Worm (Caenorhabditis elegans) whole organism, L3 larva: ENCODE data around the gene F17E9.4.
"Not testable (repeated sequence)": the region's sequence is repeated elsewhere in the genome, so short reads cannot be mapped to it uniquely, and the experiment has no call there.

ENCODE experiments used
- aly-2 ChIP-seq: fragments of 150-350 bp; optimal IDR thresholded peaks from 2 replicates; lab custom pipeline; 2014; ENCODE audit warnings: missing biosample characterization, missing genetic modification characterization
- ama-1 ChIP-seq: fragments of 150-350 bp; optimal IDR thresholded peaks from 2 replicates; lab custom pipeline; 2018
- ceh-16 ChIP-seq: sonication (generic microtip); optimal IDR thresholded peaks from 2 replicates; lab custom pipeline; 2017; ENCODE audit warnings: missing biosample characterization, missing genetic modification characterization
- ceh-28 ChIP-seq: fragments of 150-350 bp; optimal IDR thresholded peaks from 2 replicates; lab custom pipeline; 2014; ENCODE audit warnings: missing biosample characterization, missing genetic modification reagents, missing genetic modification characterization
- ceh-82 ChIP-seq: fragments of 150-350 bp; optimal IDR thresholded peaks from 2 replicates; lab custom pipeline; 2014; ENCODE audit warnings: missing biosample characterization, missing genetic modification characterization
- ceh-9 ChIP-seq: sonication (generic microtip); optimal IDR thresholded peaks from 2 replicates; lab custom pipeline; 2018; ENCODE audit warnings: missing biosample characterization, missing genetic modification characterization
- daf-12 ChIP-seq: fragments of 150-350 bp; optimal IDR thresholded peaks from 2 replicates; lab custom pipeline; 2014; ENCODE audit warnings: missing biosample characterization, missing genetic modification reagents, missing genetic modification characterization
- egl-5 ChIP-seq: fragments of 150-350 bp; optimal IDR thresholded peaks from 2 replicates; lab custom pipeline; 2017; ENCODE audit warnings: missing biosample characterization, missing genetic modification reagents, missing genetic modification characterization, inconsistent platforms
- elt-1 ChIP-seq: fragments of 150-350 bp; optimal IDR thresholded peaks from 2 replicates; lab custom pipeline; 2014; ENCODE audit warnings: missing biosample characterization, missing genetic modification characterization
- elt-3 ChIP-seq, 3 experiments: fragments of 150-350 bp in 1 of 3; sonication (generic microtip) in 2 of 3; optimal IDR thresholded peaks; 2 replicates in 2 of 3; 4 replicates in 1 of 3; lab custom pipeline; 2014 to 2017; ENCODE audit warnings: missing biosample characterization in 3 of 3, missing genetic modification characterization in 3 of 3
- eor-1 ChIP-seq, 2 experiments: fragments of 150-350 bp; optimal IDR thresholded peaks; 2 replicates each; lab custom pipeline; 2014 to 2018; ENCODE audit warnings: missing biosample characterization in 2 of 2, missing genetic modification characterization in 2 of 2
- fkh-10 ChIP-seq: sonication (generic microtip); optimal IDR thresholded peaks from 2 replicates; lab custom pipeline; 2017; ENCODE audit warnings: missing biosample characterization, missing genetic modification reagents, missing genetic modification characterization
- fkh-2 ChIP-seq: fragments of 150-350 bp; optimal IDR thresholded peaks from 2 replicates; lab custom pipeline; 2014; ENCODE audit warnings: missing biosample characterization, missing genetic modification reagents, missing genetic modification characterization
- fos-1 ChIP-seq: fragments of 150-350 bp; optimal IDR thresholded peaks from 2 replicates; lab custom pipeline; 2014; ENCODE audit warnings: missing biosample characterization, missing genetic modification characterization
- hmg-11 ChIP-seq: sonication (generic microtip); optimal IDR thresholded peaks from 2 replicates; lab custom pipeline; 2016; ENCODE audit warnings: missing genetic modification characterization, missing compliant biosample characterization
- jun-1 ChIP-seq: fragments of 150-350 bp; optimal IDR thresholded peaks from 2 replicates; lab custom pipeline; 2014; ENCODE audit warnings: missing biosample characterization, missing genetic modification reagents, missing genetic modification characterization
- lin-15B ChIP-seq: fragments of 150-350 bp; optimal IDR thresholded peaks from 2 replicates; lab custom pipeline; 2014; ENCODE audit warnings: missing biosample characterization, missing genetic modification characterization
- lin-39 ChIP-seq: fragments of 150-350 bp; optimal IDR thresholded peaks from 2 replicates; lab custom pipeline; 2018; ENCODE audit warnings: missing biosample characterization, missing genetic modification reagents, missing genetic modification characterization
- lsy-12 ChIP-seq: sonication (generic microtip); optimal IDR thresholded peaks from 2 replicates; lab custom pipeline; 2016; ENCODE audit warnings: mild to moderate bottlenecking, missing genetic modification characterization, missing compliant biosample characterization
- mdl-1 ChIP-seq: fragments of 150-350 bp; optimal IDR thresholded peaks from 2 replicates; lab custom pipeline; 2014; ENCODE audit warnings: missing biosample characterization, missing genetic modification characterization
- mml-1 ChIP-seq: fragments of 150-350 bp; sonication (generic microtip); optimal IDR thresholded peaks from 3 replicates; lab custom pipeline; 2014; ENCODE audit warnings: missing biosample characterization, missing genetic modification characterization
- nfya-1 ChIP-seq: sonication (generic microtip); optimal IDR thresholded peaks from 2 replicates; lab custom pipeline; 2017; ENCODE audit warnings: missing genetic modification characterization, mild to moderate bottlenecking, missing compliant biosample characterization, antibody characterized with exemption, moderate library complexity; ENCODE audit not compliant: insufficient read depth
- nhr-12 ChIP-seq: fragments of 150-350 bp; optimal IDR thresholded peaks from 2 replicates; lab custom pipeline; 2014; ENCODE audit warnings: missing biosample characterization, missing genetic modification characterization
- nhr-23 ChIP-seq: fragments of 150-350 bp; optimal IDR thresholded peaks from 2 replicates; lab custom pipeline; 2014; ENCODE audit warnings: missing biosample characterization, missing genetic modification reagents, missing genetic modification characterization
- nhr-28 ChIP-seq: fragments of 150-350 bp; optimal IDR thresholded peaks from 2 replicates; lab custom pipeline; 2014; ENCODE audit warnings: missing biosample characterization, missing genetic modification characterization
- nhr-43 ChIP-seq: sonication (generic microtip); optimal IDR thresholded peaks from 2 replicates; lab custom pipeline; 2016; ENCODE audit warnings: mild to moderate bottlenecking, missing genetic modification characterization, missing compliant biosample characterization; ENCODE audit not compliant: poor library complexity, severe bottlenecking
- nhr-67 ChIP-seq: fragments of 150-350 bp; optimal IDR thresholded peaks from 2 replicates; lab custom pipeline; 2014; ENCODE audit warnings: missing biosample characterization, missing genetic modification characterization
- nhr-76 ChIP-seq: fragments of 150-350 bp; sonication (generic microtip); optimal IDR thresholded peaks from 5 replicates; lab custom pipeline; 2014; ENCODE audit warnings: missing biosample characterization, missing genetic modification characterization
- nhr-77 ChIP-seq: fragments of 150-350 bp; optimal IDR thresholded peaks from 2 replicates; lab custom pipeline; 2014; ENCODE audit warnings: missing biosample characterization, missing genetic modification characterization
- pqm-1 ChIP-seq: fragments of 150-350 bp; optimal IDR thresholded peaks from 2 replicates; lab custom pipeline; 2017; ENCODE audit warnings: missing biosample characterization, missing genetic modification characterization, inconsistent platforms
- sea-2 ChIP-seq: fragments of 150-350 bp; sonication (generic microtip); optimal IDR thresholded peaks from 4 replicates; lab custom pipeline; 2014; ENCODE audit warnings: missing biosample characterization, missing genetic modification reagents, missing genetic modification characterization
- tbx-2 ChIP-seq: sonication (generic microtip); optimal IDR thresholded peaks from 2 replicates; lab custom pipeline; 2016; ENCODE audit warnings: mild to moderate bottlenecking, missing genetic modification characterization, missing compliant biosample characterization
- unc-39 ChIP-seq: sonication (generic microtip); optimal IDR thresholded peaks from 4 replicates; lab custom pipeline; 2017; ENCODE audit warnings: missing biosample characterization, missing genetic modification characterization
- unc-62 ChIP-seq: fragments of 150-350 bp; sonication (generic microtip); optimal IDR thresholded peaks from 4 replicates; lab custom pipeline; 2014; ENCODE audit warnings: missing biosample characterization, missing genetic modification reagents, missing genetic modification characterization
- zag-1 ChIP-seq: fragments of 150-350 bp; optimal IDR thresholded peaks from 2 replicates; lab custom pipeline; 2014; ENCODE audit warnings: missing biosample characterization, missing genetic modification characterization
- ztf-4 ChIP-seq: fragments of 150-350 bp; optimal IDR thresholded peaks from 2 replicates; lab custom pipeline; 2014; ENCODE audit warnings: missing biosample characterization, missing genetic modification characterization

The F17E9.4 gene

ce11 chrIV:8382695-8383094 lies 34.5 kb downstream of the F17E9.4 start, which contains the start of gene D2096.9:
Gene D2096.9 (minus strand): TSS chrIV:8382795.
- TF ChIP-seq daf-12 (tag; lab: Kevin White, UChicago) (no peak), ztf-4 (tag; lab: Kevin White, UChicago) (no peak), sea-2 (GFP tag; lab: Kevin White, UChicago) (no peak), fkh-10 (GFP tag; lab: Kevin White, UChicago) (no peak), ceh-16 (tag; lab: Kevin White, UChicago) (no peak), nhr-23 (tag; lab: Kevin White, UChicago) (no peak), nhr-28 (no peak), nhr-76 (no peak), ceh-28 (no peak), zag-1 (tag; lab: Kevin White, UChicago) (no peak), fkh-2 (no peak), unc-39 (tag; lab: Kevin White, UChicago) (no peak), elt-1 (no peak), aly-2 (tag; lab: Kevin White, UChicago) (no peak), ceh-82 (tag; lab: Kevin White, UChicago) (no peak), ama-1 (lab: Kevin White, UChicago) (no peak), ceh-9 (no peak), hmg-11 (no peak), fos-1 (tag; lab: Kevin White, UChicago) (no peak), jun-1 (tag; lab: Kevin White, UChicago) (no peak)

DNA sequence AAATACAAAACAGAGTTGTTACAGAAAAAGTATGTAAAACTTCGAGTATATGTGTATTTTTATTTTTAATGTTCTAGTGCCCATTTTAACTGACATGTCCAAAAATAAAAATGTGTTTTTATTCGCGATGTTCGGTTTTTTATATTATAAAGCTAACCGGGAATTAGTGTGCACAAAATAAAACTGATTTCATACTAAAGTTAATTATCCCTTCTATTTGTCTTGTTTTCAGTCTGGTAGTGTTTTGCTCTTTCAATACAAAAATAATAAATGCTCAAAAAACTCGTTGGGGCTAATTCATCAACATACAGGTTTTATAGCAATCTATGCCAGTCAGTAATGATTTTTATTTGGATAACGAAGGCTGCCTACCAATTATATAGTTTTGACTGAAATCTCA lies 36.6 kb downstream of the F17E9.4 start:
- no peak for TF ChIP-seq ama-1 (lab: Kevin White, UChicago)
- TF ChIP-seq unc-62 (GFP tag; lab: Kevin White, UChicago) = no peak
- no peak for TF ChIP-seq lin-15B
- no peak for TF ChIP-seq nhr-77 (tag; lab: Kevin White, UChicago)
- TF ChIP-seq hmg-11 = no peak
- TF ChIP-seq nhr-23 (tag; lab: Kevin White, UChicago) = no peak
- TF ChIP-seq elt-3 (tag; optimal IDR thresholded peaks at IDR 0.05; lab: Kevin White, UChicago) = no peak
- no peak for TF ChIP-seq egl-5 (tag; lab: Kevin White, UChicago)
- no peak for TF ChIP-seq lin-39 (tag; lab: Kevin White, UChicago)
- no peak for TF ChIP-seq fkh-10 (GFP tag; lab: Kevin White, UChicago)
- TF ChIP-seq mml-1 = no peak
- TF ChIP-seq nhr-43 (tag; lab: Kevin White, UChicago) = no peak
- no peak for TF ChIP-seq eor-1 (tag; optimal IDR thresholded peaks at IDR 0.05; lab: Kevin White, UChicago)
- no peak for TF ChIP-seq tbx-2 (tag; lab: Kevin White, UChicago)

ce11 chrIV:8385662-8386061 lies 37.5 kb downstream of the F17E9.4 start:
- TF ChIP-seq fkh-2 (no peak), nhr-12 (tag; lab: Kevin White, UChicago) (no peak)

- TF ChIP-seq ceh-9, mdl-1, lin-15B: not testable (repeated sequence)
- TF ChIP-seq, all 47 proteins: peak for 0; not testable (repeated sequence) for 47
Measured at ce11 chrIV:8389139-8389538, 41.0 kb downstream of the F17E9.4 start, which contains the start of gene D2096.10. Gene D2096.10 (minus strand): TSS chrIV:8389239.

- TF ChIP-seq nhr-67 (tag; lab: Kevin White, UChicago) (no peak), pqm-1 (tag; lab: Kevin White, UChicago) (no peak)
Measured at ce11 chrIV:8394105-8394504, 45.9 kb downstream of the F17E9.4 start, which contains the start of gene D2096.11. Gene D2096.11 (minus strand): TSS chrIV:8394205.

ce11 chrIV:8396348-8396747 lies 48.2 kb downstream of the F17E9.4 start, which contains the start of gene timm-17B.2:
Gene timm-17B.2 (plus strand): TSS chrIV:8396648.
- TF ChIP-seq nhr-23 (tag; lab: Kevin White, UChicago) (no peak), lin-39 (tag; lab: Kevin White, UChicago) (no peak), eor-1 (tag; optimal IDR thresholded peaks at IDR 0.05; lab: Kevin White, UChicago) (no peak), nfya-1 (no peak), lsy-12 (tag; lab: Kevin White, UChicago) (no peak), tbx-2 (tag; lab: Kevin White, UChicago) (no peak)
